Fruit fly (Drosophila melanogaster) whole organism, embryonic: Measurements from ENCODE around the gene Arp3.
A peak's percentile ranks its signal among the peaks of the same experiment; 100 is the strongest.

ENCODE experiments used
- CG13287 ChIP-seq: fragments of 200-800 bp; sonication (Bioruptor generic); IDR thresholded peaks from 2 replicates; pipeline ENCODE4 v1.3.6; 2022; ENCODE audit warnings: missing biosample characterization, missing genetic modification characterization; ENCODE audit not compliant: partially characterized antibody
- CG14441 ChIP-seq: fragments of 200-800 bp; sonication (Bioruptor generic); IDR thresholded peaks from 2 replicates; pipeline ENCODE4 v1.3.6; 2022; ENCODE audit warnings: missing biosample characterization, missing genetic modification characterization
- CG14860 ChIP-seq: fragments of 200-800 bp; sonication (Bioruptor generic); IDR thresholded peaks from 3 replicates; pipeline ENCODE4 v1.3.6; 2022; ENCODE audit warnings: missing biosample characterization, missing genetic modification characterization; ENCODE audit not compliant: partially characterized antibody
- CG15269 ChIP-seq: fragments of 200-800 bp; sonication (Bioruptor generic); optimal IDR thresholded peaks from 2 replicates; lab custom pipeline; 2018; ENCODE audit warnings: missing biosample characterization, mild to moderate bottlenecking, missing genetic modification characterization, moderate library complexity
- CG15514 ChIP-seq: fragments of 200-800 bp; sonication (Bioruptor generic); optimal IDR thresholded peaks from 3 replicates; lab custom pipeline; 2017; ENCODE audit warnings: missing biosample characterization, missing genetic modification characterization, mild to moderate bottlenecking, moderate library complexity, missing genetic modification reagents
- CG17361 ChIP-seq: fragments of 200-800 bp; sonication (Bioruptor generic); IDR thresholded peaks from 3 replicates; pipeline ENCODE4 v1.3.6; 2022; ENCODE audit warnings: missing biosample characterization, missing genetic modification characterization
- CG2116 ChIP-seq: fragments of 200-800 bp; sonication (Bioruptor generic); optimal IDR thresholded peaks from 3 replicates; lab custom pipeline; 2018; ENCODE audit warnings: missing biosample characterization, mild to moderate bottlenecking, missing genetic modification characterization
- CG2120 ChIP-seq: fragments of 200-800 bp; sonication (Bioruptor generic); optimal IDR thresholded peaks from 3 replicates; lab custom pipeline; 2016; ENCODE audit warnings: missing biosample characterization, missing genetic modification characterization
- CG32532 ChIP-seq: fragments of 200-800 bp; sonication (Bioruptor generic); IDR thresholded peaks from 2 replicates; pipeline ENCODE4 v1.3.6; 2022; ENCODE audit warnings: missing biosample characterization, missing genetic modification characterization
- CG32772 ChIP-seq: fragments of 200-800 bp; sonication (Bioruptor generic); IDR thresholded peaks from 2 replicates; pipeline ENCODE4 v1.3.6; 2022; ENCODE audit warnings: missing biosample characterization, missing genetic modification characterization
- CG3726 ChIP-seq: fragments of 200-800 bp; sonication (Bioruptor generic); IDR thresholded peaks from 3 replicates; pipeline ENCODE4, ENCODE4 v1.3.6; 2022; ENCODE audit warnings: missing biosample characterization, missing genetic modification characterization
- CG4424 ChIP-seq: fragments of 200-800 bp; sonication (Bioruptor generic); optimal IDR thresholded peaks from 3 replicates; lab custom pipeline; 2016; ENCODE audit warnings: missing biosample characterization, missing genetic modification characterization
- CG5180 ChIP-seq: fragments of 200-800 bp; sonication (Bioruptor generic); optimal IDR thresholded peaks from 3 replicates; lab custom pipeline; 2017; ENCODE audit warnings: missing biosample characterization, missing genetic modification characterization, mild to moderate bottlenecking, moderate library complexity, missing genetic modification reagents
- CG6689 ChIP-seq: fragments of 200-800 bp; sonication (Bioruptor generic); IDR thresholded peaks from 2 replicates; pipeline ENCODE4 v1.3.6; 2022; ENCODE audit warnings: missing biosample characterization, missing genetic modification characterization
- CG8944 ChIP-seq: fragments of 200-800 bp; sonication (Bioruptor generic); optimal IDR thresholded peaks from 3 replicates; lab custom pipeline; 2016; ENCODE audit warnings: missing biosample characterization, missing genetic modification characterization
- CG9609 ChIP-seq: fragments of 200-800 bp; sonication (Bioruptor generic); optimal IDR thresholded peaks from 3 replicates; lab custom pipeline; 2016; ENCODE audit warnings: missing biosample characterization, missing genetic modification characterization
- D19A ChIP-seq: fragments of 200-800 bp; optimal IDR thresholded peaks from 3 replicates; lab custom pipeline; 2019; ENCODE audit warnings: missing biosample characterization, mild to moderate bottlenecking, missing genetic modification characterization, moderate library complexity
- Dad ChIP-seq: fragments of 200-800 bp; sonication (Bioruptor generic); optimal IDR thresholded peaks from 3 replicates; lab custom pipeline; 2016; ENCODE audit warnings: missing biosample characterization, missing genetic modification characterization
- HLHmδ ChIP-seq: fragments of 200-800 bp; sonication (Bioruptor generic); optimal IDR thresholded peaks from 2 replicates; lab custom pipeline; 2018; ENCODE audit warnings: missing biosample characterization, mild to moderate bottlenecking, missing genetic modification characterization, moderate library complexity
- Hr78 ChIP-seq, 2 experiments: fragments of 200-800 bp in 1 of 2; fragments of >200 bp in 1 of 2; sonication (Bioruptor generic) in 1 of 2; optimal IDR thresholded peaks; 2 replicates each; lab custom pipeline; 2017 to 2019; ENCODE audit warnings: missing biosample characterization in 2 of 2, missing genetic modification characterization in 2 of 2, mild to moderate bottlenecking in 1 of 2, moderate library complexity in 1 of 2
- Hsf ChIP-seq: fragments of 200-800 bp; sonication (Bioruptor generic); optimal IDR thresholded peaks from 3 replicates; lab custom pipeline; 2016; ENCODE audit warnings: missing biosample characterization, missing genetic modification characterization
- MTF-1 ChIP-seq: fragments of 200-800 bp; sonication (Bioruptor generic); optimal IDR thresholded peaks from 2 replicates; lab custom pipeline; 2018; ENCODE audit warnings: missing biosample characterization, mild to moderate bottlenecking, missing genetic modification characterization, borderline replicate concordance
- Myb ChIP-seq: fragments of 200-800 bp; sonication (Bioruptor generic); optimal IDR thresholded peaks from 2 replicates; lab custom pipeline; 2016; ENCODE audit warnings: missing biosample characterization, missing genetic modification characterization
- NC2β ChIP-seq: fragments of 200-800 bp; sonication (Bioruptor generic); optimal IDR thresholded peaks from 2 replicates; lab custom pipeline; 2016; ENCODE audit warnings: missing biosample characterization, missing genetic modification characterization
- Ravus ChIP-seq: fragments of 200-800 bp; sonication (Bioruptor generic); IDR thresholded peaks from 2 replicates; pipeline ENCODE4 v1.3.6; 2022; ENCODE audit warnings: missing biosample characterization, missing genetic modification characterization
- Side ChIP-seq: fragments of 200-800 bp; sonication (Bioruptor generic); optimal IDR thresholded peaks from 2 replicates; lab custom pipeline; 2016; ENCODE audit warnings: missing biosample characterization, missing genetic modification characterization
- Six4 ChIP-seq: fragments of 200-800 bp; sonication (Bioruptor generic); optimal IDR thresholded peaks from 2 replicates; lab custom pipeline; 2016; ENCODE audit warnings: missing biosample characterization, missing genetic modification characterization
- Xbp1 ChIP-seq: fragments of 200-800 bp; sonication (Bioruptor generic); optimal IDR thresholded peaks from 3 replicates; lab custom pipeline; 2016; ENCODE audit warnings: missing biosample characterization, mild to moderate bottlenecking, missing genetic modification characterization
- Xrp1 ChIP-seq: fragments of 200-800 bp; sonication (Bioruptor generic); IDR thresholded peaks from 2 replicates; pipeline ENCODE4 v1.3.6; 2022; ENCODE audit warnings: missing biosample characterization, missing genetic modification characterization
- ash1 ChIP-seq: fragments of 200-800 bp; sonication (Bioruptor generic); optimal IDR thresholded peaks from 2 replicates; lab custom pipeline; 2018; ENCODE audit warnings: missing biosample characterization, mild to moderate bottlenecking, missing genetic modification characterization
- az2 ChIP-seq: fragments of 200-800 bp; sonication (Bioruptor generic); optimal IDR thresholded peaks from 3 replicates; lab custom pipeline; 2016; ENCODE audit warnings: missing biosample characterization, missing genetic modification characterization
- disco-r ChIP-seq: fragments of 200-800 bp; sonication (Bioruptor generic); optimal IDR thresholded peaks from 2 replicates; lab custom pipeline; 2016; ENCODE audit warnings: missing biosample characterization, missing genetic modification characterization
- esg ChIP-seq: fragments of 200-800 bp; sonication (Bioruptor generic); conservative IDR thresholded peaks from 2 replicates; pipeline ENCODE4 v1.3.6; 2022; ENCODE audit warnings: missing biosample characterization, missing genetic modification characterization
- exex ChIP-seq: fragments of 200-800 bp; sonication (Bioruptor generic); optimal IDR thresholded peaks from 4 replicates; lab custom pipeline; 2018; ENCODE audit warnings: missing biosample characterization, mild to moderate bottlenecking, missing genetic modification characterization, moderate library complexity
- klu ChIP-seq: fragments of 200-800 bp; sonication (Bioruptor generic); IDR thresholded peaks from 2 replicates; pipeline ENCODE4 v1.3.6; 2022; ENCODE audit warnings: missing biosample characterization, missing genetic modification characterization
- lbe ChIP-seq: fragments of 200-800 bp; sonication (Bioruptor generic); optimal IDR thresholded peaks from 2 replicates; lab custom pipeline; 2016; ENCODE audit warnings: missing biosample characterization, mild to moderate bottlenecking, missing genetic modification characterization
- lov ChIP-seq, 2 experiments: fragments of 200-800 bp in 1 of 2; fragments of >200 bp in 1 of 2; sonication (Bioruptor generic) in 1 of 2; IDR thresholded peaks in 1 of 2; optimal IDR thresholded peaks in 1 of 2; 2 replicates in 1 of 2; 3 replicates in 1 of 2; pipeline versions ENCODE4 v1.3.6 to Lab custom; 2017 to 2022; ENCODE audit warnings: missing biosample characterization in 1 of 2, missing genetic modification characterization in 1 of 2
- maf-S ChIP-seq: fragments of 200-800 bp; sonication (Bioruptor generic); optimal IDR thresholded peaks from 2 replicates; lab custom pipeline; 2016; ENCODE audit warnings: missing biosample characterization, missing genetic modification characterization
- mam ChIP-seq: fragments of 200-800 bp; sonication (Bioruptor generic); optimal IDR thresholded peaks from 3 replicates; lab custom pipeline; 2016; ENCODE audit warnings: missing biosample characterization, missing genetic modification characterization
- nerfin-2 ChIP-seq: fragments of 200-800 bp; sonication (Bioruptor generic); IDR thresholded peaks from 2 replicates; pipeline ENCODE4 v1.3.6; 2022; ENCODE audit warnings: missing biosample characterization, missing genetic modification characterization; ENCODE audit not compliant: partially characterized antibody
- pita ChIP-seq: fragments of 200-800 bp; sonication (Bioruptor generic); optimal IDR thresholded peaks from 2 replicates; lab custom pipeline; 2017; ENCODE audit warnings: missing biosample characterization, mild to moderate bottlenecking, missing genetic modification characterization
- pum ChIP-seq: fragments of 200-800 bp; sonication (Bioruptor generic); optimal IDR thresholded peaks from 2 replicates; lab custom pipeline; 2016; ENCODE audit warnings: missing biosample characterization, missing genetic modification characterization
- rib ChIP-seq: fragments of 200-800 bp; sonication (Bioruptor generic); IDR thresholded peaks from 2 replicates; pipeline ENCODE4 v1.3.6; 2022; ENCODE audit warnings: missing biosample characterization, missing genetic modification characterization
- sens ChIP-seq: fragments of 200-800 bp; sonication (Bioruptor generic); peaks from one replicate; lab custom pipeline; 2016; ENCODE audit warnings: missing biosample characterization, missing genetic modification characterization
- seq ChIP-seq: fragments of 200-800 bp; sonication (Bioruptor generic); IDR thresholded peaks from 2 replicates; pipeline ENCODE4 v1.3.6; 2022; ENCODE audit warnings: missing biosample characterization, missing genetic modification characterization
- shn ChIP-seq: fragments of 200-800 bp; sonication (Bioruptor generic); optimal IDR thresholded peaks from 3 replicates; lab custom pipeline; 2016; ENCODE audit warnings: missing biosample characterization, missing genetic modification characterization
- stwl ChIP-seq: fragments of 200-800 bp; sonication (Bioruptor generic); optimal IDR thresholded peaks from 3 replicates; lab custom pipeline; 2018; ENCODE audit warnings: missing biosample characterization, mild to moderate bottlenecking, missing genetic modification characterization, moderate library complexity
- toy ChIP-seq: fragments of 200-800 bp; sonication (Bioruptor generic); IDR thresholded peaks from 2 replicates; pipeline ENCODE4 v1.3.6; 2022; ENCODE audit warnings: missing biosample characterization, missing genetic modification characterization
- ttk ChIP-seq: fragments of 200-800 bp; sonication (Bioruptor generic); IDR thresholded peaks from 2 replicates; pipeline ENCODE4 v2.1.2; 2022; ENCODE audit warnings: missing biosample characterization, missing genetic modification characterization
- tx ChIP-seq: fragments of 200-800 bp; sonication (Bioruptor generic); optimal IDR thresholded peaks from 2 replicates; lab custom pipeline; 2016; ENCODE audit warnings: missing biosample characterization, missing genetic modification characterization
- wdn ChIP-seq: fragments of 200-800 bp; sonication (Bioruptor generic); IDR thresholded peaks from 2 replicates; pipeline ENCODE4 v1.3.6; 2022; ENCODE audit warnings: missing biosample characterization, missing genetic modification characterization

The Arp3 gene

DNA sequence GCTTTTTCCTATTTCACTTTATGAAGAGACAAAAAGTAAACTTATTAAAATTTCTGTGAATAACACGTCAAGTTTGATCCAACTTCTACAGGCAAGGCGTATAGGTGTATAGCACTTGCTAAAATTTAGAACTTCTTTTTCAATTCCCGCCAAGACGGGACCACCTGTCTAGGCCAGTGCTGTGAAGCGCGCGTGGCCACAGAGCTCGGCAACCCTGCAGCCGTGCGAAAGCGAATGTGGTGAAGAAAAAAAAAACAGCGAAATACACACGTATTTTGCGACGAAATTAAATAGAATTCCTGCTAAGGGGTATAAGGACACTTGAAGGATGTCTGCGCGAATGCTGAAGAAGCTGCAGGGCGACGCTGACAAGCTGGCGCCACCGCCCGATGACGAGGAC, 5.5 kb downstream of the Arp3 start, which contains the start of gene Nulp1 (continued):
- TF ChIP-seq ttk (GFP tag; lab: Robert Waterston, UW) (no peak), pita (no peak), CG6689 (GFP tag; lab: Robert Waterston, UW) (no peak), D19A (tag; lab: Kevin White, UChicago) (no peak), CG8944 (GFP tag; lab: Kevin White, UChicago) (peak; percentile 17), shn (peak; percentile 8), rib (GFP tag; lab: Robert Waterston, UW) (peak; percentile 57; the same call in 1 of the 2 replicates), CG14441 (no peak), az2 (GFP tag; lab: Kevin White, UChicago) (no peak), CG32772 (GFP tag; lab: Robert Waterston, UW) (peak; percentile 70), Myb (GFP tag; lab: Kevin White, UChicago) (peak; percentile 37), CG15269 (no peak), CG17361 (GFP tag; lab: Robert Waterston, UW) (no peak), CG9609 (peak; percentile 27), stwl (tag; lab: Kevin White, UChicago) (peak; percentile 77), CG2116 (GFP tag; lab: Kevin White, UChicago) (peak; percentile 55), CG13287 (GFP tag; lab: Robert Waterston, UW) (peak; percentile 22; the same call in 1 of the 2 replicates), CG14860 (GFP tag; lab: Robert Waterston, UW) (no peak), nerfin-2 (GFP tag; lab: Robert Waterston, UW) (no peak), ash1 (GFP tag; lab: Kevin White, UChicago) (no peak), Xrp1 (GFP tag; lab: Robert Waterston, UW) (peak; percentile 25; the same call in 1 of the 2 replicates), CG3726 (GFP tag; lab: Robert Waterston, UW) (no peak), lov (optimal IDR thresholded peaks at IDR 0.05; lab: Kevin White, UChicago) (no peak), lov (GFP tag; IDR thresholded peaks at IDR 0.05; lab: Robert Waterston, UW) (no peak), Side (GFP tag; lab: Kevin White, UChicago) (peak; percentile 26), Six4 (no peak), CG4424 (no peak), Hr78 (GFP tag; optimal IDR thresholded peaks at IDR 0.05; lab: Kevin White, UChicago) (no peak), wdn (GFP tag; lab: Robert Waterston, UW) (0 out of 2 replicates have a peak, but pooled peaks have one; percentile 16), CG5180 (GFP tag; lab: Kevin White, UChicago) (no peak), Hsf (peak; percentile 4), exex (tag; lab: Kevin White, UChicago) (no peak), mam (peak; percentile 50), toy (GFP tag; lab: Robert Waterston, UW) (no peak), CG15514 (GFP tag; lab: Kevin White, UChicago) (peak; percentile 60), pum (GFP tag; lab: Kevin White, UChicago) (no peak), disco-r (GFP tag; lab: Kevin White, UChicago) (no peak), Ravus (no peak), NC2β (GFP tag; lab: Kevin White, UChicago) (no peak), CG2120 (GFP tag; lab: Kevin White, UChicago) (peak; percentile 68), maf-S (GFP tag; lab: Kevin White, UChicago) (peak; percentile 27), HLHmδ (no peak), Dad (GFP tag; lab: Kevin White, UChicago) (no peak), esg (GFP tag; lab: Robert Waterston, UW) (no peak), sens (GFP tag; lab: Kevin White, UChicago) (peak; percentile 74), tx (peak; percentile 16), Xbp1 (GFP tag; lab: Kevin White, UChicago) (peak; percentile 35), lbe (GFP tag; lab: Kevin White, UChicago) (no peak), seq (GFP tag; lab: Robert Waterston, UW) (no peak), MTF-1 (GFP tag; lab: Kevin White, UChicago) (no peak), CG32532 (GFP tag; lab: Robert Waterston, UW) (no peak), klu (GFP tag; lab: Robert Waterston, UW) (no peak)
